Fruit fly (Drosophila melanogaster): ENCODE data around the gene CG14572.

Gene CG14572

DNA sequence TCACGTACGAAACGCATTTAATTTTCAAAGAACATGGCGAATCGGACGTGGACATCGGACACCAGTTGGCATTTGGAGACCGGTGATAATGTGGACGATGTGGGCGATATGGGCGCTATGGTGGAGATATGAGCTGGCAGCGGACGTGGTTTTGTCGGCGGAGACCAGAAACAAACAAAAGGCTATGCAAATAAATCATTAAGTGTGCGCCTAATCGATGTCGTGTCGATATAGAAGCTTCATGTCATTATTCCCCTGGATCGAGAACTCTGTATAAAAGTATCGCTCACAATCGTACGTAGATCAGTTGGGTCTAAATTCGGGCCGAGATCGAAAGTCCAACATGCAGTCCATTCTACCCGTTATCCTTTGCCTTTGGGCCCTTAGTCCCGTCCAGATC is at the start of gene CG14572:
Gene CG14572, plus strand, starts transcription at position 301 of the 400 bp plus-strand sequence.
- TF ChIP-seq dan (GFP tag; IDR thresholded peaks at IDR 0.05), result no peak
- 0 out of 4 replicates have a peak, but pooled peaks have one; percentile 37 for TF ChIP-seq chinmo (GFP tag; IDR thresholded peaks at IDR 0.05; ENCODE audit: partially characterized antibody)
- peak; percentile 18; the same call in 1 of the 2 replicates for TF ChIP-seq vvl (GFP tag; IDR thresholded peaks at IDR 0.05)
- TF ChIP-seq CG9817 (tag; optimal IDR thresholded peaks at IDR 0.05), result no peak
- TF ChIP-seq sr (GFP tag; IDR thresholded peaks at IDR 0.05), result no peak
- peak; percentile 37 for TF ChIP-seq kni (GFP tag; optimal IDR thresholded peaks at IDR 0.05)

DNA sequence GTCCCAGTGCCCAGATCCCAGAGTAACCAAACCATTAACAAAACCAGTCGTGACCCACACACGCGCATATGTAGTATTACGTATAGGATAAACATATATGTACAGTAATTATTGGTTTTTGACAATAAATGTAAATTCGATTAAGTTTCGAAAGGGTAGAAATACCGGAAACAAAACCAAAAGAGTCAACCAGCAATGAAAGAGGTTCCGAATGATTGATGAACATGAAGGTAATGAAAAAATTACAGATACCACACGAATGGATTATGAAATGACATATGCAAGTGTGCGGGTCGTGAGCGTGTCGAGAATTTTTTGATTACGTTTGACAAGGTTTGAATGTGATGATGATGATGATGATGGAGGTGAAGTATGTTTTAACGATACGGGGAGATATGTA is 46.7 kb upstream of the CG14572 start:
- TF ChIP-seq sisA (GFP tag; IDR thresholded peaks at IDR 0.05), result no peak
- TF ChIP-seq dmrt99B (tag; optimal IDR thresholded peaks at IDR 0.05), result no peak
- peak; percentile 10 for TF ChIP-seq cg (GFP tag; optimal IDR thresholded peaks at IDR 0.05)
- peak in 1 of 2 experiments; percentile 58 for TF ChIP-seq Eip74EF (GFP tag; optimal IDR thresholded peaks at IDR 0.05)
- peak; percentile 82 for TF ChIP-seq kni (GFP tag; optimal IDR thresholded peaks at IDR 0.05)
- peak; percentile 26 for TF ChIP-seq gcm (GFP tag; optimal IDR thresholded peaks at IDR 0.05)
- 0 out of 4 replicates have a peak, but pooled peaks have one; percentile 41 for TF ChIP-seq chinmo (GFP tag; IDR thresholded peaks at IDR 0.05; ENCODE audit: partially characterized antibody)
- TF ChIP-seq NK7.1 (GFP tag; optimal IDR thresholded peaks at IDR 0.05), result no peak

DNA sequence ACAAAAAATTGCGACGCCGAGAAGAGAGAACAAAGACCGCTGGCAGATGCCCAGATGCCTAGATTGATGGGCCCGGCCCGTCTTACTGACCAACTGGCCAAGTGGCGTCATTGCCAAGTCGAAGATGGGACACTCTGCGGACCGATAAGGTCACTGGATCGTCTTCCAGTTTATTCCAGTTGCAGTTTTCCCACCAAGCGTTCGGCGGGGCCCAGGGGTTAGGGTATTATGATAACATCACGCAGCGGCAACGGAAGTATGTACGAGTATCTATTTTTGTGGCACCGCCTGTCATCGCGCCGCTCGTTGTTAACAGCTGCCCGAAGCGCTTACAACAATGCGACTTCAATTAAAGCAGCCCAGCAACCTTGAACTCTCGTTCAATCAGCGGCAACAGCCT is 41.3 kb upstream of the CG14572 start:
- TF ChIP-seq Ets65A (GFP tag), result peak; percentile 59
- TF ChIP-seq CG1647 (GFP tag; optimal IDR thresholded peaks at IDR 0.05), result no peak
- TF ChIP-seq D19A (tag; optimal IDR thresholded peaks at IDR 0.05), result peak; percentile 59
- no peak for TF ChIP-seq Dp (GFP tag; optimal IDR thresholded peaks at IDR 0.05)

DNA sequence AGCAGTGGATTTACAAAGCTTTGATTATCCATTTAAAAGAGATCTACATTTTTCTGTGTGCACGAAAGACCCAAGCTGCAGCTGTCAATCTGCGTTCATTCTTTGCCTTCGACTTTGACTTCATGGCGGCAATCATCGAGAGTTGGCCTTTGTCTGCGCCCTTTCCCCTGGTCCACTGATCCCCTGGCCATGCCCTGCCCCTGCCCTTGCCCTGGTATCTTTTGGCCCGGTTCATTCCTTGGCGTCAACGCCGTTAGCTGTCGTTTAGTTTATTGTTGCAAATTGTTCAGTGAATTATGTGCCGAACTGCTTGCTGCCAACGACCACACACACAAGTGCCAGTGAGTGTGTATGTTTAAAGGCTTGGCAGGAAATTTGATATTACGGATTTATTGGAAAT is 40.4 kb upstream of the CG14572 start:
- no peak for TF ChIP-seq CG17361 (GFP tag; IDR thresholded peaks at IDR 0.05)
- TF ChIP-seq crol (GFP tag; IDR thresholded peaks at IDR 0.05), result peak; percentile 61
- TF ChIP-seq wek (GFP tag; optimal IDR thresholded peaks at IDR 0.05), result no peak
- no peak for TF ChIP-seq PHDP (tag; optimal IDR thresholded peaks at IDR 0.05)

DNA sequence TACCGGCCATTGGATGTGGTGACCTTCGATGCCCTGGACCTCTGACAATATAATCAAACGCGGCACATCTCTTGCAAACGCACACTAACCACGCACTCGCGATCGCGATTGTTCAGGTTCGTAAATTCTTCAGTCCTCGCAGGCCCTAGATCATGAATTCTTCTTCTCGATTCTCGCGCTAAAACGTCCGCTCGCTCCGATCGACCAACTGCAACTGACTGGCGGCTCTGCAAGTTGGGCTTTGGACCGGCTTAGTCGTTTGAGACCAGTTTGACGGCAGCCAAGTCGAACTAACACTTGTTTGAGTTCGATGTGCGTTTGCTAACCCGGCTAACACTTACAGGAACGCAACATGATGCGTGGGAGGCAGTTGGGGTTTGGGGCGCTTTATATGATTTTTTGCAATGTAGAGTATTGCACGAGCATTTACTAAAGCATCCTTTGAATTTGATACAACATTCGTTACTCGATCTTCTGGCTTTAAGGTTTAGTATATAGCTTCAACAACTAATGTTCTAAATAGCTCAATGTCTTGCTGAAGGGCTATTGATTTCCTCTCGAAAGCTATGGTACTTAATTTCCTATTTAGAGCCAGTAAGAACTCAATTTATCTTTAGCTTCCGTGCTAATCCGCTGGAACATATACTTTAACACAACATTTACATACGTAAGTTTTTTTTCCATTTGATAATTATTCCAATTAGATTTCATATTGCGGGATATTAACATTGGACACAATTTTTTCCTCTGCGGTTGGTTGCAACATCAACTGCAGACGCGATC is 35.0 kb upstream of the CG14572 start, which contains the start of gene CG32447:
Gene CG32447, minus strand, starts transcription at position 222 of the 783 bp plus-strand sequence.
- TF ChIP-seq CG1024 (GFP tag; IDR thresholded peaks at IDR 0.05) (0 out of 2 replicates have a peak, but pooled peaks have one; percentile 26), Jarid2 (GFP tag; optimal IDR thresholded peaks at IDR 0.05) (peak; percentile 82), CG10209 (GFP tag; optimal IDR thresholded peaks at IDR 0.05) (no peak), CG42726 (GFP tag; IDR thresholded peaks at IDR 0.05; ENCODE audit: partially characterized antibody) (0 out of 2 replicates have a peak, but pooled peaks have one; percentile 13), z (GFP tag; IDR thresholded peaks at IDR 0.05) (no peak), Tbp (GFP tag; optimal IDR thresholded peaks at IDR 0.05) (peak; percentile 29), CG4820 (GFP tag; optimal IDR thresholded peaks at IDR 0.05) (peak; percentile 16), HLHmδ (GFP tag; optimal IDR thresholded peaks at IDR 0.05) (peak; percentile 17), zfh1 (GFP tag; IDR thresholded peaks at IDR 0.05) (0 out of 3 replicates have a peak, but pooled peaks have one; percentile 17), TFAM (GFP tag; optimal IDR thresholded peaks at IDR 0.05) (no peak), Ets65A (GFP tag) (peak; percentile 23), chinmo (GFP tag; IDR thresholded peaks at IDR 0.05; ENCODE audit: partially characterized antibody) (0 out of 4 replicates have a peak, but pooled peaks have one; percentile 55), sc (optimal IDR thresholded peaks at IDR 0.05) (no peak), sc (GFP tag; optimal IDR thresholded peaks at IDR 0.05) (no peak), Opbp (GFP tag; IDR thresholded peaks at IDR 0.05; ENCODE audit: partially characterized antibody) (peak; percentile 44; the same call in 1 of the 3 replicates), insv (GFP tag; optimal IDR thresholded peaks at IDR 0.05) (peak in 1 of 2 experiments; percentile 78), amos (GFP tag; IDR thresholded peaks at IDR 0.05; ENCODE audit: partially characterized antibody) (0 out of 2 replicates have a peak, but pooled peaks have one; percentile 14), D (optimal IDR thresholded peaks at IDR 0.05) (no peak), D (GFP tag; optimal IDR thresholded peaks at IDR 0.05) (no peak), CG5180 (GFP tag; optimal IDR thresholded peaks at IDR 0.05) (peak; percentile 98)
